Fruit fly (Drosophila melanogaster) whole organism, pupa: ENCODE results near the gene sas.

ENCODE experiments used
- CG32121 ChIP-seq: fragments of 200-800 bp; sonication (Bioruptor generic); IDR thresholded peaks from 2 replicates; pipeline ENCODE4 v1.3.6; 2022; ENCODE audit warnings: missing biosample characterization, missing genetic modification characterization
- CG8301 ChIP-seq: fragments of 200-800 bp; sonication (Bioruptor generic); optimal IDR thresholded peaks from 2 replicates; lab custom pipeline; 2018; ENCODE audit warnings: missing biosample characterization, mild to moderate bottlenecking, missing genetic modification characterization

DNA sequence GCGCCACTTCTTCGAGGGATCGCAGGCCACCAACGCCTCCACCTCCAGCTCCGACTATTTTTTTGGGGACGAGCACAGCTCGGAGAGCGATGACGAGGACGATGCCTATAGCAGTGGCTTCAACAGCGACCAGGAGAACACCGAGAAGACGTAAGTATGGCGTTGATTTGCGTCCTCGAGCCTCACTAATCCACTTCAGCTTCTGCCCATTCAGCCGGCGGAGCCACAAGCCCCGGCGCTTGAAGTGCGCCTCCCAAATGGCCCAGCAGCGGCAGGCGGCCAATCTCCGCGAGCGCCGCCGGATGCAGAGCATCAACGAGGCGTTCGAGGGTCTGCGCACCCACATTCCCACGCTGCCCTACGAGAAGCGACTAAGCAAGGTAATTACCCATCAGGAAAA is 25.4 kb upstream of the sas start:
- TF ChIP-seq CG32121 (GFP tag; lab: Robert Waterston, UW) (no peak), CG8301 (tag; lab: Kevin White, UChicago) (no peak)
